Fruit fly (Drosophila melanogaster) whole organism, embryonic: ENCODE results near the gene Adsl.

Experiments
- Adf1 ChIP-seq: fragments of 200-800 bp; sonication (Bioruptor generic); IDR thresholded peaks from 2 replicates; pipeline ENCODE4 v1.3.6; 2022; ENCODE audit warnings: missing biosample characterization, missing genetic modification characterization
- CG10147 ChIP-seq: fragments of 200-800 bp; sonication (Bioruptor generic); optimal IDR thresholded peaks from 2 replicates; lab custom pipeline; 2019; ENCODE audit warnings: missing biosample characterization, mild to moderate bottlenecking, missing genetic modification characterization, moderate library complexity
- CG10366 ChIP-seq: fragments of 200-800 bp; sonication (Bioruptor generic); IDR thresholded peaks from 2 replicates; pipeline ENCODE4 v1.3.6; 2022; ENCODE audit warnings: missing biosample characterization, missing genetic modification characterization
- CG10462 ChIP-seq: fragments of 200-800 bp; sonication (Bioruptor generic); optimal IDR thresholded peaks from 2 replicates; lab custom pipeline; 2016; ENCODE audit warnings: missing biosample characterization, missing genetic modification characterization
- CG10979 ChIP-seq: fragments of 200-800 bp; sonication (Bioruptor generic); optimal IDR thresholded peaks from 2 replicates; lab custom pipeline; 2018; ENCODE audit warnings: missing biosample characterization, mild to moderate bottlenecking, missing genetic modification characterization, moderate library complexity
- CG11247 ChIP-seq: fragments of 200-800 bp; sonication (Bioruptor generic); IDR thresholded peaks from 2 replicates; pipeline ENCODE4 v1.3.6; 2022; ENCODE audit warnings: missing biosample characterization, missing genetic modification characterization
- CG11456 ChIP-seq: fragments of 200-800 bp; sonication (Bioruptor generic); IDR thresholded peaks from 3 replicates; pipeline ENCODE4 v1.3.6; 2022; ENCODE audit warnings: missing biosample characterization, missing genetic modification characterization
- CG12104 ChIP-seq: fragments of 200-800 bp; sonication (Bioruptor generic); optimal IDR thresholded peaks from 3 replicates; lab custom pipeline; 2016; ENCODE audit warnings: missing biosample characterization, missing genetic modification characterization
- CG14050 ChIP-seq: fragments of 200-800 bp; sonication (Bioruptor generic); IDR thresholded peaks from 3 replicates; pipeline ENCODE4 v1.3.6; 2022; ENCODE audit warnings: missing biosample characterization, missing genetic modification characterization
- CG15601 ChIP-seq: fragments of 200-800 bp; sonication (Bioruptor generic); optimal IDR thresholded peaks from 3 replicates; lab custom pipeline; 2019; ENCODE audit warnings: missing biosample characterization, mild to moderate bottlenecking, missing genetic modification characterization, moderate library complexity
- CG17361 ChIP-seq: fragments of 200-800 bp; sonication (Bioruptor generic); IDR thresholded peaks from 3 replicates; pipeline ENCODE4 v1.3.6; 2022; ENCODE audit warnings: missing biosample characterization, missing genetic modification characterization
- CG2129 ChIP-seq: fragments of 200-800 bp; sonication (Bioruptor generic); IDR thresholded peaks from 2 replicates; pipeline ENCODE4 v1.3.6; 2022; ENCODE audit warnings: missing biosample characterization, missing genetic modification characterization; ENCODE audit not compliant: partially characterized antibody
- CG3281 ChIP-seq: fragments of 200-800 bp; sonication (Bioruptor generic); optimal IDR thresholded peaks from 3 replicates; lab custom pipeline; 2017; ENCODE audit warnings: missing biosample characterization, mild to moderate bottlenecking, missing genetic modification characterization
- CG3407 ChIP-seq: fragments of 200-800 bp; sonication (Bioruptor generic); optimal IDR thresholded peaks from 2 replicates; lab custom pipeline; 2018; ENCODE audit warnings: missing biosample characterization, mild to moderate bottlenecking, missing genetic modification characterization
- CG34376 ChIP-seq: fragments of 200-800 bp; sonication (Bioruptor generic); optimal IDR thresholded peaks from 2 replicates; lab custom pipeline; 2018; ENCODE audit warnings: missing biosample characterization, mild to moderate bottlenecking, missing genetic modification characterization
- CG42726 ChIP-seq: fragments of 200-800 bp; sonication (Bioruptor generic); IDR thresholded peaks from 2 replicates; pipeline ENCODE4 v1.3.6; 2022; ENCODE audit warnings: missing biosample characterization, missing genetic modification characterization; ENCODE audit not compliant: partially characterized antibody
- CG4282 ChIP-seq: fragments of 200-800 bp; sonication (Bioruptor generic); optimal IDR thresholded peaks from 2 replicates; lab custom pipeline; 2016; ENCODE audit warnings: missing biosample characterization, missing genetic modification characterization
- CG43689 ChIP-seq: fragments of 200-800 bp; sonication (Bioruptor generic); IDR thresholded peaks from 2 replicates; pipeline ENCODE4 v1.3.6; 2022; ENCODE audit warnings: missing biosample characterization, missing genetic modification characterization
- CG6689 ChIP-seq: fragments of 200-800 bp; sonication (Bioruptor generic); IDR thresholded peaks from 2 replicates; pipeline ENCODE4 v1.3.6; 2022; ENCODE audit warnings: missing biosample characterization, missing genetic modification characterization
- CG6813 ChIP-seq: fragments of 200-800 bp; sonication (Bioruptor generic); optimal IDR thresholded peaks from 2 replicates; lab custom pipeline; 2017; ENCODE audit warnings: missing biosample characterization, missing genetic modification characterization, mild to moderate bottlenecking, moderate library complexity, missing genetic modification reagents
- CG9817 ChIP-seq: fragments of 200-800 bp; sonication (Bioruptor generic); optimal IDR thresholded peaks from 2 replicates; lab custom pipeline; 2018; ENCODE audit warnings: missing biosample characterization, mild to moderate bottlenecking, missing genetic modification characterization, moderate library complexity
- Camta ChIP-seq: fragments of 200-800 bp; sonication (Bioruptor generic); optimal IDR thresholded peaks from 2 replicates; lab custom pipeline; 2016; ENCODE audit warnings: missing biosample characterization, missing genetic modification characterization
- D19A ChIP-seq: fragments of 200-800 bp; optimal IDR thresholded peaks from 3 replicates; lab custom pipeline; 2019; ENCODE audit warnings: missing biosample characterization, mild to moderate bottlenecking, missing genetic modification characterization, moderate library complexity
- Dbx ChIP-seq: fragments of 200-800 bp; sonication (Bioruptor generic); IDR thresholded peaks from 3 replicates; pipeline ENCODE4 v1.3.6; 2022; ENCODE audit warnings: missing biosample characterization, missing genetic modification characterization
- Dp ChIP-seq: fragments of 200-800 bp; sonication (Bioruptor generic); optimal IDR thresholded peaks from 2 replicates; lab custom pipeline; 2018; ENCODE audit warnings: missing biosample characterization, mild to moderate bottlenecking, missing genetic modification characterization, moderate library complexity
- Max ChIP-seq: fragments of 200-800 bp; sonication (Bioruptor generic); optimal IDR thresholded peaks from 2 replicates; lab custom pipeline; 2016; ENCODE audit warnings: missing biosample characterization, mild to moderate bottlenecking, missing genetic modification characterization
- Mes4 ChIP-seq: fragments of 200-800 bp; sonication (Bioruptor generic); optimal IDR thresholded peaks from 2 replicates; lab custom pipeline; 2016; ENCODE audit warnings: missing biosample characterization, missing genetic modification characterization
- Ssrp ChIP-seq: fragments of 200-800 bp; sonication (Bioruptor generic); optimal IDR thresholded peaks from 2 replicates; lab custom pipeline; 2018; ENCODE audit warnings: missing biosample characterization, mild to moderate bottlenecking, missing genetic modification characterization, moderate library complexity
- YL-1 ChIP-seq: fragments of 200-800 bp; sonication (Bioruptor generic); optimal IDR thresholded peaks from 3 replicates; lab custom pipeline; 2017; ENCODE audit warnings: missing biosample characterization, mild to moderate bottlenecking, missing genetic modification characterization
- bowl ChIP-seq: fragments of 200-800 bp; sonication (Bioruptor generic); IDR thresholded peaks from 2 replicates; pipeline ENCODE4 v1.3.6; 2022; ENCODE audit warnings: missing biosample characterization, missing genetic modification characterization
- cato ChIP-seq: fragments of 200-800 bp; sonication (Bioruptor generic); optimal IDR thresholded peaks from 2 replicates; lab custom pipeline; 2016; ENCODE audit warnings: missing biosample characterization, missing genetic modification characterization, borderline replicate concordance
- dpn ChIP-seq, 2 experiments: fragments of 200-800 bp; sonication (Bioruptor generic); optimal IDR thresholded peaks; 3 replicates each; lab custom pipeline; 2016; ENCODE audit warnings: missing biosample characterization in 2 of 2, missing genetic modification characterization in 2 of 2
- fd3F ChIP-seq: fragments of 200-800 bp; sonication (Bioruptor generic); optimal IDR thresholded peaks from 2 replicates; lab custom pipeline; 2018; ENCODE audit warnings: missing biosample characterization, mild to moderate bottlenecking, missing genetic modification characterization, moderate library complexity
- fd64A ChIP-seq: fragments of 200-800 bp; sonication (Bioruptor generic); optimal IDR thresholded peaks from 3 replicates; lab custom pipeline; 2018; ENCODE audit warnings: missing biosample characterization, mild to moderate bottlenecking, missing genetic modification characterization
- fru ChIP-seq: fragments of >200 bp; optimal IDR thresholded peaks from 2 replicates; lab custom pipeline; 2017
- ftz-f1 ChIP-seq: fragments of 200-800 bp; sonication (Bioruptor generic); optimal IDR thresholded peaks from 2 replicates; lab custom pipeline; 2016; ENCODE audit warnings: missing biosample characterization, missing genetic modification characterization
- fu2 ChIP-seq: fragments of 200-800 bp; sonication (Bioruptor generic); optimal IDR thresholded peaks from 2 replicates; lab custom pipeline; 2016; ENCODE audit warnings: missing biosample characterization, missing genetic modification characterization
- gfzf ChIP-seq: fragments of 200-800 bp; sonication (Bioruptor generic); optimal IDR thresholded peaks from 2 replicates; lab custom pipeline; 2016; ENCODE audit warnings: missing biosample characterization, mild to moderate bottlenecking, missing genetic modification characterization, moderate library complexity
- lab ChIP-seq: fragments of 200-800 bp; sonication (Bioruptor generic); optimal IDR thresholded peaks from 3 replicates; lab custom pipeline; 2017; ENCODE audit warnings: missing biosample characterization, missing genetic modification characterization, mild to moderate bottlenecking, moderate library complexity, missing genetic modification reagents
- maf-S ChIP-seq: fragments of 200-800 bp; sonication (Bioruptor generic); optimal IDR thresholded peaks from 2 replicates; lab custom pipeline; 2016; ENCODE audit warnings: missing biosample characterization, missing genetic modification characterization
- mam ChIP-seq: fragments of 200-800 bp; sonication (Bioruptor generic); optimal IDR thresholded peaks from 3 replicates; lab custom pipeline; 2016; ENCODE audit warnings: missing biosample characterization, missing genetic modification characterization
- nau ChIP-seq: fragments of 200-800 bp; sonication (Bioruptor generic); optimal IDR thresholded peaks from 3 replicates; lab custom pipeline; 2017; ENCODE audit warnings: missing biosample characterization, mild to moderate bottlenecking, missing genetic modification characterization, missing genetic modification reagents
- phol ChIP-seq: fragments of 200-800 bp; sonication (Bioruptor generic); optimal IDR thresholded peaks from 3 replicates; lab custom pipeline; 2018; ENCODE audit warnings: missing biosample characterization, mild to moderate bottlenecking, missing genetic modification characterization, moderate library complexity
- pum ChIP-seq: fragments of 200-800 bp; sonication (Bioruptor generic); optimal IDR thresholded peaks from 2 replicates; lab custom pipeline; 2016; ENCODE audit warnings: missing biosample characterization, missing genetic modification characterization
- pzg ChIP-seq: fragments of 200-800 bp; sonication (Bioruptor generic); optimal IDR thresholded peaks from 3 replicates; lab custom pipeline; 2018; ENCODE audit warnings: missing biosample characterization, mild to moderate bottlenecking, missing genetic modification characterization, moderate library complexity
- tup ChIP-seq: fragments of 200-800 bp; sonication (Bioruptor generic); optimal IDR thresholded peaks from 2 replicates; lab custom pipeline; 2016; ENCODE audit warnings: missing biosample characterization, mild to moderate bottlenecking, missing genetic modification characterization, moderate library complexity
- unc-4 ChIP-seq: fragments of 200-800 bp; sonication (Bioruptor generic); IDR thresholded peaks from 2 replicates; pipeline ENCODE4 v1.3.6; 2022; ENCODE audit warnings: missing biosample characterization, missing genetic modification characterization; ENCODE audit not compliant: partially characterized antibody
- usp ChIP-seq: fragments of >200 bp; optimal IDR thresholded peaks from 2 replicates; lab custom pipeline; 2017; ENCODE audit warnings: missing biosample characterization, missing genetic modification characterization
- zfh2 ChIP-seq: fragments of 200-800 bp; sonication (Bioruptor generic); optimal IDR thresholded peaks from 2 replicates; lab custom pipeline; 2016; ENCODE audit warnings: missing biosample characterization, missing genetic modification characterization

The Adsl gene

DNA sequence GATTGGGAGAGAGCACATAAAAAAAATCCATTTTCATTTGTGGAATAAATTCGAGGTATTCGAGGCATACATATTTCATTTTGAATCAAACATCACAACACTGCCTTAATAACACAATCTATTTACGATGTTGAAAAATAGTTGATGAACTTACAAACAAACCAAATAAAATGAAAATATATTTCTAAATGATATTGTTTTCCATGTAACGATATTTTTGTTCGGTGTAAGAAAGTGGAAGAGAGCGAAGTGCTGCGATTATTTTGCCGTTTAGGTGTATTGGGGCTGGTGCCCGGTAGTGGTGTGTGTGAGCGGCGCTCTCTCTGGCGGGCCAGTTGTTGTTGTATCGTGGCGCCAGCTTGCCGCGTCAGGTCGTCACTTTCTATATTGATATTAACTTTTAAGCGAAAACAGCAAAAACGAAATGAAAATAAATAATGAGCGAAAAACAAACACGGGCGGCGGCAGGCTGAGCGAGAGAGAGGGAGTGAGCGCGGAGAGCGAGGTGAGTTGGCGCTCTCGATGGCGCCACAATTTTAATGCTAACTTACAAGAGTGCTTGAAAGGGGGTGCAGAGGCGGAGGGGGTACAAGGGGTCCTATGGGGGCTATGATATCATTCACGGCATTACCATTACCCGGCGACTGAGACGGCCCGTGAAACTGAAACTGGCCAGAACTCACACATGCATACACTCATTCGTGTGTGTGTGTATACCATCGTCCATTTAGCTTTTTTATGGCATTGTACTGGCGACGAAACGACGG, 44.3 kb upstream of the Adsl start (continued):
- peak; percentile 95 for TF ChIP-seq lab
- peak; percentile 95 for TF ChIP-seq phol (tag; lab: Kevin White, UChicago)
- peak; percentile 78 for TF ChIP-seq CG11456
- no peak for TF ChIP-seq CG2129 (GFP tag; lab: Robert Waterston, UW)
- TF ChIP-seq D19A: peak; percentile 91
- peak; percentile 84 for TF ChIP-seq CG3407 (GFP tag; lab: Kevin White, UChicago)
- peak; percentile 89 for TF ChIP-seq Max (GFP tag; lab: Kevin White, UChicago)
- peak; percentile 94 for TF ChIP-seq CG3281 (GFP tag; lab: Kevin White, UChicago)
- TF ChIP-seq CG42726 (GFP tag; lab: Robert Waterston, UW): no peak
- no peak for TF ChIP-seq Dp (GFP tag; lab: Kevin White, UChicago)
- peak; percentile 87 for TF ChIP-seq CG10366
- peak; percentile 97 for TF ChIP-seq CG17361 (GFP tag; lab: Robert Waterston, UW)
- peak; percentile 62; the same call in 1 of the 2 replicates for TF ChIP-seq bowl (GFP tag; lab: Robert Waterston, UW)
- TF ChIP-seq Dbx (GFP tag; lab: Robert Waterston, UW): peak; percentile 73
- peak; percentile 55 for TF ChIP-seq CG4282 (GFP tag; lab: Kevin White, UChicago)
- peak; percentile 91 to 94 for TF ChIP-seq dpn (GFP tag; optimal IDR thresholded peaks at IDR 0.05; lab: Kevin White, UChicago)
- peak; percentile 64 for TF ChIP-seq CG11247 (GFP tag; lab: Robert Waterston, UW)
- TF ChIP-seq zfh2 (GFP tag; lab: Kevin White, UChicago): peak; percentile 92
- TF ChIP-seq YL-1: peak; percentile 68
- TF ChIP-seq CG15601: peak; percentile 94
- TF ChIP-seq CG10147 (GFP tag; lab: Kevin White, UChicago): peak; percentile 91
- peak; percentile 85 for TF ChIP-seq fd64A
- TF ChIP-seq nau (GFP tag; lab: Kevin White, UChicago): peak; percentile 90
- TF ChIP-seq CG14050: peak; percentile 84
- TF ChIP-seq pzg (GFP tag; lab: Kevin White, UChicago): peak; percentile 12
- peak; percentile 91 for TF ChIP-seq fu2 (GFP tag; lab: Kevin White, UChicago)
- peak; percentile 88 for TF ChIP-seq pum (GFP tag; lab: Kevin White, UChicago)
- peak; percentile 89 for TF ChIP-seq Camta (GFP tag; lab: Kevin White, UChicago)
- TF ChIP-seq maf-S (GFP tag; lab: Kevin White, UChicago): peak; percentile 89
- TF ChIP-seq CG6813 (GFP tag; lab: Kevin White, UChicago): peak; percentile 90
- TF ChIP-seq CG6689: peak; percentile 93
- peak; percentile 44; the same call in 1 of the 2 replicates for TF ChIP-seq CG43689 (GFP tag; lab: Robert Waterston, UW)
- TF ChIP-seq cato (GFP tag; lab: Kevin White, UChicago): peak; percentile 67
- TF ChIP-seq unc-4 (GFP tag; lab: Robert Waterston, UW): no peak
- TF ChIP-seq tup (GFP tag; lab: Kevin White, UChicago): peak; percentile 43
- TF ChIP-seq fd3F: peak; percentile 86
- TF ChIP-seq CG9817 (tag; lab: Kevin White, UChicago): peak; percentile 86
- TF ChIP-seq CG10462 (GFP tag; lab: Kevin White, UChicago): peak; percentile 86
- peak; percentile 91 for TF ChIP-seq Ssrp (tag; lab: Kevin White, UChicago)
- peak; percentile 91 for TF ChIP-seq mam
- TF ChIP-seq Adf1 (GFP tag; lab: Robert Waterston, UW): peak; percentile 79
- TF ChIP-seq Mes4 (GFP tag; lab: Kevin White, UChicago): peak; percentile 80
- peak; percentile 95 for TF ChIP-seq CG10979 (tag; lab: Kevin White, UChicago)
- TF ChIP-seq usp (GFP tag; lab: Kevin White, UChicago): no peak
- peak; percentile 38 for TF ChIP-seq ftz-f1 (GFP tag; lab: Kevin White, UChicago)
- no peak for TF ChIP-seq gfzf
- peak; percentile 94 for TF ChIP-seq CG34376 (GFP tag; lab: Kevin White, UChicago)
- TF ChIP-seq CG12104 (GFP tag; lab: Kevin White, UChicago): peak; percentile 88
- TF ChIP-seq fru (lab: Kevin White, UChicago): no peak
